Fruit fly (Drosophila melanogaster) whole organism, wandering third instar larva: ENCODE data around the gene CG10041.

Experiments
- Abd-B ChIP-seq: fragments of >200 bp; optimal IDR thresholded peaks from 2 replicates; lab custom pipeline; 2017; ENCODE audit warnings: missing biosample characterization, missing genetic modification characterization
- CG32264 ChIP-seq: fragments of 200-800 bp; sonication (Bioruptor generic); optimal IDR thresholded peaks from 2 replicates; lab custom pipeline; 2016; ENCODE audit warnings: missing biosample characterization, missing genetic modification characterization
- CG9705 ChIP-seq: fragments of 200-800 bp; sonication (Bioruptor generic); optimal IDR thresholded peaks from 2 replicates; lab custom pipeline; 2018; ENCODE audit warnings: missing biosample characterization, mild to moderate bottlenecking, missing genetic modification characterization
- CrebA ChIP-seq: fragments of 200-800 bp; sonication (Bioruptor generic); optimal IDR thresholded peaks from 2 replicates; lab custom pipeline; 2016; ENCODE audit warnings: missing biosample characterization, mild to moderate bottlenecking, missing genetic modification characterization, borderline replicate concordance
- Dfd ChIP-seq: fragments of >200 bp; optimal IDR thresholded peaks from 2 replicates; lab custom pipeline; 2017; ENCODE audit warnings: missing biosample characterization, missing genetic modification characterization
- Dif ChIP-seq: fragments of 200-275, 200-300 bp; sonication (Bioruptor generic); optimal IDR thresholded peaks from 2 replicates; lab custom pipeline; 2018; ENCODE audit warnings: missing biosample characterization, missing genetic modification characterization; ENCODE audit not compliant: partially characterized antibody
- GATAd ChIP-seq: sonication (Bioruptor generic); optimal IDR thresholded peaks from 2 replicates; lab custom pipeline; 2016; ENCODE audit warnings: missing biosample characterization, missing genetic modification characterization
- HLH106 ChIP-seq: fragments of 200-800 bp; optimal IDR thresholded peaks from 3 replicates; lab custom pipeline; 2019; ENCODE audit warnings: missing biosample characterization, mild to moderate bottlenecking, missing genetic modification characterization, moderate library complexity
- Hnf4 ChIP-seq: fragments of 200-800 bp; sonication (Bioruptor generic); optimal IDR thresholded peaks from 2 replicates; lab custom pipeline; 2016; ENCODE audit warnings: missing biosample characterization, mild to moderate bottlenecking, missing genetic modification characterization
- Hr78 ChIP-seq: fragments of >200 bp; optimal IDR thresholded peaks from 2 replicates; lab custom pipeline; 2017; ENCODE audit warnings: missing biosample characterization, missing genetic modification characterization
- Hr83 ChIP-seq: fragments of 200-300 bp; sonication (Bioruptor generic); optimal IDR thresholded peaks from 2 replicates; lab custom pipeline; 2016; ENCODE audit warnings: missing biosample characterization, mild to moderate bottlenecking, missing genetic modification characterization, moderate library complexity; ENCODE audit not compliant: poor library complexity, severe bottlenecking
- Jra ChIP-seq: sonication (Bioruptor generic); optimal IDR thresholded peaks from 2 replicates; lab custom pipeline; 2016; ENCODE audit warnings: missing biosample characterization, missing genetic modification characterization
- Mio ChIP-seq: sonication (Bioruptor generic); optimal IDR thresholded peaks from 2 replicates; lab custom pipeline; 2016; ENCODE audit warnings: missing biosample characterization, missing genetic modification characterization
- Myc ChIP-seq: fragments of >200 bp; optimal IDR thresholded peaks from 2 replicates; lab custom pipeline; 2017
- N ChIP-seq: fragments of >200 bp; optimal IDR thresholded peaks from 2 replicates; lab custom pipeline; 2018; ENCODE audit warnings: missing biosample characterization, missing external identifiers, missing genetic modification characterization
- OdsH ChIP-seq: fragments of 200-800 bp; sonication (Bioruptor generic); optimal IDR thresholded peaks from 2 replicates; lab custom pipeline; 2016; ENCODE audit warnings: missing biosample characterization, mild to moderate bottlenecking, missing genetic modification characterization
- Rel ChIP-seq, 2 experiments: fragments of 200-800 bp; sonication (Bioruptor generic) in 1 of 2; optimal IDR thresholded peaks; 2 replicates in 1 of 2; 3 replicates in 1 of 2; lab custom pipeline; 2016 to 2019; ENCODE audit warnings: mild to moderate bottlenecking in 2 of 2, missing biosample characterization in 2 of 2, missing genetic modification characterization in 2 of 2, moderate library complexity in 1 of 2
- Sp1 ChIP-seq: fragments of 200-800 bp; sonication (Bioruptor generic); optimal IDR thresholded peaks from 3 replicates; lab custom pipeline; 2019; ENCODE audit warnings: missing biosample characterization, mild to moderate bottlenecking, missing genetic modification characterization, moderate library complexity
- Vsx2 ChIP-seq: fragments of 200-300, 225-300 bp; sonication (Bioruptor generic); optimal IDR thresholded peaks from 2 replicates; lab custom pipeline; 2018; ENCODE audit warnings: missing biosample characterization, missing genetic modification characterization; ENCODE audit not compliant: partially characterized antibody
- br ChIP-seq: fragments of 200-800 bp; sonication (Bioruptor generic); optimal IDR thresholded peaks from 2 replicates; lab custom pipeline; 2016; ENCODE audit warnings: missing biosample characterization, missing genetic modification characterization
- brk ChIP-seq: fragments of 200-800 bp; sonication (Bioruptor generic); optimal IDR thresholded peaks from 2 replicates; lab custom pipeline; 2016; ENCODE audit warnings: missing biosample characterization, mild to moderate bottlenecking, missing genetic modification characterization
- dl ChIP-seq, 2 experiments: fragments of 175-275, 200-275 bp in 1 of 2; fragments of 200-275 bp in 1 of 2; sonication (Bioruptor generic); optimal IDR thresholded peaks; lab custom pipeline; 2018; ENCODE audit warnings: mild to moderate bottlenecking in 2 of 2, missing biosample characterization in 2 of 2, missing genetic modification characterization in 2 of 2, moderate library complexity in 2 of 2; ENCODE audit not compliant: partially characterized antibody in 2 of 2, insufficient read depth in 1 of 2
- dmrt93B ChIP-seq: fragments of 200-800 bp; sonication (Bioruptor generic); optimal IDR thresholded peaks from 2 replicates; lab custom pipeline; 2018; ENCODE audit warnings: missing biosample characterization, mild to moderate bottlenecking, missing genetic modification characterization
- dsf ChIP-seq: sonication (Bioruptor generic); optimal IDR thresholded peaks from 2 replicates; lab custom pipeline; 2016; ENCODE audit warnings: missing biosample characterization, missing genetic modification characterization, borderline replicate concordance
- ey ChIP-seq: fragments of 200-800 bp; sonication (Bioruptor generic); optimal IDR thresholded peaks from 2 replicates; lab custom pipeline; 2016; ENCODE audit warnings: missing biosample characterization, missing genetic modification characterization
- foxo ChIP-seq, 2 experiments: fragments of 200-800 bp; sonication (Bioruptor generic); optimal IDR thresholded peaks; 2 replicates in 1 of 2; 3 replicates in 1 of 2; lab custom pipeline; 2016 to 2017; ENCODE audit warnings: missing biosample characterization in 2 of 2, missing genetic modification characterization in 2 of 2
- fru ChIP-seq: fragments of 200-800 bp; sonication (Bioruptor generic); optimal IDR thresholded peaks from 3 replicates; lab custom pipeline; 2016; ENCODE audit warnings: missing biosample characterization, mild to moderate bottlenecking, missing genetic modification characterization
- h ChIP-seq: fragments of 200-800 bp; sonication (Bioruptor generic); optimal IDR thresholded peaks from 3 replicates; lab custom pipeline; 2016; ENCODE audit warnings: missing biosample characterization, mild to moderate bottlenecking, missing genetic modification characterization
- jim ChIP-seq: fragments of 175-275, 200-325 bp; sonication (Bioruptor generic); optimal IDR thresholded peaks from 2 replicates; lab custom pipeline; 2016; ENCODE audit warnings: missing biosample characterization, mild to moderate bottlenecking, missing genetic modification characterization
- lola ChIP-seq: fragments of >200 bp; optimal IDR thresholded peaks from 2 replicates; lab custom pipeline; 2017; ENCODE audit warnings: missing biosample characterization, missing genetic modification characterization
- pan ChIP-seq: fragments of >200 bp; optimal IDR thresholded peaks from 2 replicates; lab custom pipeline; 2017
- psq ChIP-seq: fragments of 200-800 bp; sonication (Bioruptor generic); optimal IDR thresholded peaks from 3 replicates; lab custom pipeline; 2017; ENCODE audit warnings: missing biosample characterization, mild to moderate bottlenecking, missing genetic modification characterization, moderate library complexity
- rgr ChIP-seq: fragments of 200-800 bp; sonication (Bioruptor generic); optimal IDR thresholded peaks from 3 replicates; lab custom pipeline; 2016; ENCODE audit warnings: missing biosample characterization, mild to moderate bottlenecking, missing genetic modification characterization
- sage ChIP-seq: fragments of 200-800 bp; sonication (Bioruptor generic); optimal IDR thresholded peaks from 2 replicates; lab custom pipeline; 2016; ENCODE audit warnings: missing biosample characterization, mild to moderate bottlenecking, missing genetic modification characterization
- sv ChIP-seq: fragments of 200-800 bp; sonication (Bioruptor generic); optimal IDR thresholded peaks from 3 replicates; lab custom pipeline; 2016; ENCODE audit warnings: missing biosample characterization, missing genetic modification characterization
- tai ChIP-seq: sonication (Bioruptor generic); optimal IDR thresholded peaks from 2 replicates; lab custom pipeline; 2016; ENCODE audit warnings: missing biosample characterization, missing genetic modification characterization
- usp ChIP-seq: fragments of >200 bp; optimal IDR thresholded peaks from 2 replicates; lab custom pipeline; 2017; ENCODE audit warnings: missing biosample characterization, missing genetic modification characterization
- woc ChIP-seq: sonication (Bioruptor generic); optimal IDR thresholded peaks from 2 replicates; lab custom pipeline; 2016; ENCODE audit warnings: missing biosample characterization, mild to moderate bottlenecking, missing genetic modification characterization

Gene CG10041

dm6 chr3R:12345989-12346388 lies 5.9 kb downstream of the CG10041 start:
- TF ChIP-seq Jra (GFP tag; lab: Kevin White, UChicago) (no peak), foxo (GFP tag; optimal IDR thresholded peaks at IDR 0.05; lab: Kevin White, UChicago) (peak in 1 of 2 experiments; percentile 27)

dm6 chr3R:12344914-12345549 lies 6.9 kb downstream of the CG10041 start:
- TF ChIP-seq woc (GFP tag; lab: Kevin White, UChicago): peak; percentile 10
- TF ChIP-seq Vsx2 (GFP tag; lab: Kevin White, UChicago): no peak
- TF ChIP-seq fru (GFP tag; lab: Kevin White, UChicago): peak; percentile 44
- TF ChIP-seq CrebA (GFP tag; lab: Kevin White, UChicago): no peak
- TF ChIP-seq CG32264 (GFP tag; lab: Kevin White, UChicago): no peak
- no peak for TF ChIP-seq Rel (GFP tag; optimal IDR thresholded peaks at IDR 0.05; lab: Kevin White, UChicago)
- peak; percentile 93 for TF ChIP-seq Rel (tag; optimal IDR thresholded peaks at IDR 0.05; lab: Kevin White, UChicago)
- no peak for TF ChIP-seq sage
- TF ChIP-seq dmrt93B (GFP tag; lab: Kevin White, UChicago): peak; percentile 36
- no peak for TF ChIP-seq dl (GFP tag; optimal IDR thresholded peaks at IDR 0.05; lab: Kevin White, UChicago; ENCODE audit: insufficient read depth in 1 of 2, partially characterized antibody in 2 of 2)
- no peak for TF ChIP-seq GATAd (GFP tag; lab: Kevin White, UChicago)
- TF ChIP-seq HLH106 (tag; lab: Kevin White, UChicago): peak; percentile 46
- TF ChIP-seq Hnf4 (GFP tag; lab: Kevin White, UChicago): no peak
- no peak for TF ChIP-seq Hr78 (GFP tag; lab: Kevin White, UChicago)
- TF ChIP-seq Sp1 (GFP tag; lab: Kevin White, UChicago): peak; percentile 31
- no peak for TF ChIP-seq Hr83 (GFP tag; lab: Kevin White, UChicago)
- no peak for TF ChIP-seq Myc (lab: Kevin White, UChicago)
- no peak for TF ChIP-seq jim (GFP tag; lab: Kevin White, UChicago)
- peak; percentile 33 for TF ChIP-seq h (GFP tag; lab: Kevin White, UChicago)
- no peak for TF ChIP-seq CG9705
- TF ChIP-seq Mio (GFP tag; lab: Kevin White, UChicago): no peak
- no peak for TF ChIP-seq lola (GFP tag; lab: Kevin White, UChicago)
- TF ChIP-seq dsf: no peak
- TF ChIP-seq OdsH: peak; percentile 20
- TF ChIP-seq foxo (GFP tag; optimal IDR thresholded peaks at IDR 0.05; lab: Kevin White, UChicago): peak in 1 of 2 experiments; percentile 35
- TF ChIP-seq Abd-B (GFP tag; lab: Kevin White, UChicago): no peak
- TF ChIP-seq N: no peak
- TF ChIP-seq brk (GFP tag; lab: Kevin White, UChicago): no peak
- TF ChIP-seq Dfd (GFP tag; lab: Kevin White, UChicago): no peak
- peak; percentile 0 for TF ChIP-seq rgr (GFP tag; lab: Kevin White, UChicago)
- no peak for TF ChIP-seq Jra (GFP tag; lab: Kevin White, UChicago)
- TF ChIP-seq usp (GFP tag; lab: Kevin White, UChicago): no peak
- no peak for TF ChIP-seq tai (GFP tag; lab: Kevin White, UChicago)
- TF ChIP-seq pan (lab: Kevin White, UChicago): no peak
- peak; percentile 15 for TF ChIP-seq psq (GFP tag; lab: Kevin White, UChicago)
- TF ChIP-seq ey: peak; percentile 37
- peak; percentile 9 for TF ChIP-seq br (GFP tag; lab: Kevin White, UChicago)
- TF ChIP-seq sv (GFP tag; lab: Kevin White, UChicago): no peak
- TF ChIP-seq Dif (GFP tag; lab: Kevin White, UChicago): no peak
